Worm (Caenorhabditis elegans) whole organism, L3 larva: ENCODE results near the gene F47D12.7.

Experiments
- ama-1 ChIP-seq: fragments of 150-350 bp; optimal IDR thresholded peaks from 2 replicates; lab custom pipeline; 2018
- ceh-28 ChIP-seq: fragments of 150-350 bp; optimal IDR thresholded peaks from 2 replicates; lab custom pipeline; 2014; ENCODE audit warnings: missing biosample characterization, missing genetic modification reagents, missing genetic modification characterization
- elt-2 ChIP-seq: sonication (generic microtip); optimal IDR thresholded peaks from 2 replicates; lab custom pipeline; 2016; ENCODE audit warnings: missing genetic modification reagents, mild to moderate bottlenecking, missing genetic modification characterization, missing compliant biosample characterization
- nhr-28 ChIP-seq: fragments of 150-350 bp; optimal IDR thresholded peaks from 2 replicates; lab custom pipeline; 2014; ENCODE audit warnings: missing biosample characterization, missing genetic modification characterization
- nhr-67 ChIP-seq: fragments of 150-350 bp; optimal IDR thresholded peaks from 2 replicates; lab custom pipeline; 2014; ENCODE audit warnings: missing biosample characterization, missing genetic modification characterization
- pha-4 ChIP-seq: fragments of 150-350 bp; optimal IDR thresholded peaks from 2 replicates; lab custom pipeline; 2014; ENCODE audit warnings: missing biosample characterization, missing genetic modification reagents, missing genetic modification characterization
- pqm-1 ChIP-seq: fragments of 150-350 bp; optimal IDR thresholded peaks from 2 replicates; lab custom pipeline; 2017; ENCODE audit warnings: missing biosample characterization, missing genetic modification characterization, inconsistent platforms
- skn-1 ChIP-seq: fragments of 150-350 bp; optimal IDR thresholded peaks from 2 replicates; lab custom pipeline; 2014; ENCODE audit warnings: missing biosample characterization, missing genetic modification characterization
- snpc-4 ChIP-seq: fragments of 150-350 bp; optimal IDR thresholded peaks from 2 replicates; lab custom pipeline; 2014; ENCODE audit warnings: missing biosample characterization, missing genetic modification characterization
- unc-39 ChIP-seq: sonication (generic microtip); optimal IDR thresholded peaks from 4 replicates; lab custom pipeline; 2017; ENCODE audit warnings: missing biosample characterization, missing genetic modification characterization
- ztf-11 ChIP-seq: fragments of 150-350 bp; optimal IDR thresholded peaks from 2 replicates; lab custom pipeline; 2014; ENCODE audit warnings: missing biosample characterization, missing genetic modification characterization

- TF ChIP-seq ztf-11 (tag; lab: Kevin White, UChicago): no peak
- TF ChIP-seq skn-1 (tag; lab: Kevin White, UChicago): no peak
- TF ChIP-seq unc-39 (tag; lab: Kevin White, UChicago): no peak
- TF ChIP-seq elt-2: no peak
- no peak for TF ChIP-seq pha-4
- TF ChIP-seq pqm-1 (tag; lab: Kevin White, UChicago): no peak
- no peak for TF ChIP-seq snpc-4
- no peak for TF ChIP-seq nhr-67 (tag; lab: Kevin White, UChicago)
- TF ChIP-seq ceh-28 (tag; lab: Kevin White, UChicago): no peak
- no peak for TF ChIP-seq ama-1 (lab: Kevin White, UChicago)
- TF ChIP-seq nhr-28 (tag; lab: Kevin White, UChicago): no peak
Measured at ce11 chrIII:6283024-6283423, 12.8 kb downstream of the F47D12.7 start.
